Worm (Caenorhabditis elegans) whole organism, young adult: ENCODE results near the gene dis-3.

Experiments used
- B0261.1 ChIP-seq: sonication (generic microtip); optimal IDR thresholded peaks from 2 replicates; lab custom pipeline; 2016; ENCODE audit warnings: mild to moderate bottlenecking, missing genetic modification characterization, moderate library complexity, missing compliant biosample characterization
- B0336.3 ChIP-seq: fragments of 200-800 bp; sonication (Bioruptor generic); IDR thresholded peaks from 2 replicates; pipeline ENCODE4 v1.3.6; 2022; ENCODE audit warnings: missing genetic modification characterization, missing compliant biosample characterization
- C06A6.2 ChIP-seq: fragments of 200-800 bp; sonication (Bioruptor generic); conservative IDR thresholded peaks from 2 replicates; pipeline ENCODE4 v1.3.6; 2022; ENCODE audit warnings: missing genetic modification characterization, missing compliant biosample characterization
- D2030.7 ChIP-seq: fragments of 200-800 bp; sonication (Bioruptor generic); IDR thresholded peaks from 2 replicates; pipeline ENCODE4 v1.3.6; 2022; ENCODE audit warnings: missing genetic modification reagents, missing genetic modification characterization, missing compliant biosample characterization
- F22D6.2 ChIP-seq: sonication (generic microtip); optimal IDR thresholded peaks from 2 replicates; lab custom pipeline; 2016; ENCODE audit warnings: mild to moderate bottlenecking, missing genetic modification characterization, missing compliant biosample characterization
- F37B4.10 ChIP-seq: fragments of 200-800 bp; sonication (Bioruptor generic); IDR thresholded peaks from 2 replicates; pipeline ENCODE4 v1.3.6; 2022; ENCODE audit warnings: missing genetic modification characterization, missing compliant biosample characterization
- F55B11.4 ChIP-seq: sonication (generic microtip); optimal IDR thresholded peaks from 2 replicates; lab custom pipeline; 2016; ENCODE audit warnings: missing compliant biosample characterization, missing genetic modification characterization, borderline replicate concordance; ENCODE audit not compliant: insufficient read depth
- Y56A3A.18 ChIP-seq: fragments of 200-800 bp; sonication (Bioruptor generic); IDR thresholded peaks from 2 replicates; pipeline ENCODE4 v1.3.6; 2022; ENCODE audit warnings: missing genetic modification reagents, missing genetic modification characterization, missing compliant biosample characterization
- Y67H2A.10 ChIP-seq: fragments of 200-800 bp; sonication (Bioruptor generic); conservative IDR thresholded peaks from 2 replicates; pipeline ENCODE4 v1.3.6; 2022; ENCODE audit warnings: missing genetic modification reagents, missing genetic modification characterization, missing compliant biosample characterization
- akir-1 ChIP-seq: fragments of 200-800 bp; sonication (Bioruptor generic); optimal IDR thresholded peaks from 2 replicates; lab custom pipeline; 2018; ENCODE audit warnings: mild to moderate bottlenecking, missing genetic modification characterization, moderate library complexity, missing compliant biosample characterization
- atf-7 ChIP-seq: sonication (generic microtip); optimal IDR thresholded peaks from 2 replicates; lab custom pipeline; 2017; ENCODE audit warnings: mild to moderate bottlenecking, missing genetic modification characterization, missing compliant biosample characterization
- attf-3 ChIP-seq: fragments of 200-800 bp; sonication (Bioruptor generic); conservative IDR thresholded peaks from 2 replicates; pipeline ENCODE4 v1.3.6; 2022; ENCODE audit warnings: missing genetic modification reagents, missing genetic modification characterization, missing compliant biosample characterization
- attf-5 ChIP-seq: fragments of 200-800 bp; sonication (Bioruptor generic); optimal IDR thresholded peaks from 2 replicates; lab custom pipeline; 2018; ENCODE audit warnings: mild to moderate bottlenecking, missing genetic modification characterization, missing compliant biosample characterization
- attf-6 ChIP-seq: fragments of 200-800 bp; sonication (Bioruptor generic); IDR thresholded peaks from 2 replicates; pipeline ENCODE4 v1.3.6; 2022; ENCODE audit warnings: missing genetic modification reagents, missing genetic modification characterization, missing compliant biosample characterization
- ceh-27 ChIP-seq: fragments of 200-800 bp; sonication (Bioruptor generic); optimal IDR thresholded peaks from 2 replicates; lab custom pipeline; 2018; ENCODE audit warnings: mild to moderate bottlenecking, missing genetic modification characterization, moderate library complexity, missing compliant biosample characterization
- ceh-40 ChIP-seq: fragments of 200-800 bp; sonication (Bioruptor generic); IDR thresholded peaks from 2 replicates; pipeline ENCODE4 v1.3.6; 2022; ENCODE audit warnings: missing genetic modification characterization, missing compliant biosample characterization
- die-1 ChIP-seq: sonication (generic microtip); optimal IDR thresholded peaks from 2 replicates; lab custom pipeline; 2016; ENCODE audit warnings: missing genotype, mild to moderate bottlenecking, missing genetic modification characterization, missing compliant biosample characterization
- dpff-1 ChIP-seq: sonication (generic microtip); optimal IDR thresholded peaks from 2 replicates; lab custom pipeline; 2017; ENCODE audit warnings: mild to moderate bottlenecking, missing genetic modification characterization, missing compliant biosample characterization
- egl-18 ChIP-seq: fragments of 200-800 bp; sonication (Bioruptor generic); IDR thresholded peaks from 2 replicates; pipeline ENCODE4 v1.3.6; 2022; ENCODE audit warnings: missing genetic modification reagents, missing genetic modification characterization, missing compliant biosample characterization
- ekl-4 ChIP-seq: fragments of 200-800 bp; sonication (Bioruptor generic); IDR thresholded peaks from 2 replicates; pipeline ENCODE4 v1.3.6; 2022; ENCODE audit warnings: missing genetic modification reagents, missing genetic modification characterization, missing compliant biosample characterization
- gei-17 ChIP-seq: fragments of 200-800 bp; sonication (Bioruptor generic); optimal IDR thresholded peaks from 2 replicates; lab custom pipeline; 2018; ENCODE audit warnings: mild to moderate bottlenecking, missing genetic modification characterization, missing compliant biosample characterization
- hmg-20 ChIP-seq: fragments of 200-800 bp; sonication (Bioruptor generic); IDR thresholded peaks from 2 replicates; pipeline ENCODE4 v1.3.6; 2022; ENCODE audit warnings: missing genetic modification reagents, missing genetic modification characterization, missing compliant biosample characterization
- hrde-1 ChIP-seq: sonication (generic microtip); optimal IDR thresholded peaks from 2 replicates; lab custom pipeline; 2016; ENCODE audit warnings: missing genetic modification characterization, mild to moderate bottlenecking, missing compliant biosample characterization, moderate library complexity, missing genotype, missing genetic modification reagents, borderline replicate concordance
- lir-1 ChIP-seq: fragments of 200-800 bp; sonication (Bioruptor generic); conservative IDR thresholded peaks from 2 replicates; pipeline ENCODE4 v1.3.6; 2022; ENCODE audit warnings: missing genetic modification reagents, missing genetic modification characterization, missing compliant biosample characterization
- lsl-1 ChIP-seq: fragments of 200-800 bp; sonication (Bioruptor generic); optimal IDR thresholded peaks from 2 replicates; lab custom pipeline; 2018; ENCODE audit warnings: mild to moderate bottlenecking, missing genetic modification characterization, moderate library complexity, missing compliant biosample characterization
- lsy-27 ChIP-seq: sonication (generic microtip); optimal IDR thresholded peaks from 2 replicates; lab custom pipeline; 2017; ENCODE audit warnings: missing genetic modification characterization, mild to moderate bottlenecking, missing compliant biosample characterization, antibody characterized with exemption, missing genotype, borderline replicate concordance; ENCODE audit not compliant: insufficient read depth
- madf-6 ChIP-seq: fragments of 200-800 bp; sonication (Bioruptor generic); IDR thresholded peaks from 2 replicates; pipeline ENCODE4 v1.3.6; 2022; ENCODE audit warnings: missing genetic modification reagents, missing genetic modification characterization, missing compliant biosample characterization
- madf-8 ChIP-seq: fragments of 200-800 bp; sonication (Bioruptor generic); conservative IDR thresholded peaks from 2 replicates; pipeline ENCODE4 v1.3.6; 2022; ENCODE audit warnings: missing genetic modification reagents, missing genetic modification characterization, missing compliant biosample characterization
- mcd-1 ChIP-seq: fragments of 200-800 bp; sonication (Bioruptor generic); IDR thresholded peaks from 2 replicates; pipeline ENCODE4 v1.3.6; 2022; ENCODE audit warnings: missing genetic modification reagents, missing genetic modification characterization, missing compliant biosample characterization
- nfya-1 ChIP-seq: sonication (generic microtip); optimal IDR thresholded peaks from 2 replicates; lab custom pipeline; 2017; ENCODE audit warnings: antibody characterized with exemption, missing compliant biosample characterization, missing genetic modification characterization, borderline replicate concordance; ENCODE audit not compliant: insufficient read depth
- nfya-2 ChIP-seq: fragments of 200-800 bp; sonication (Bioruptor generic); IDR thresholded peaks from 2 replicates; pipeline ENCODE4 v1.3.6; 2022; ENCODE audit warnings: missing genetic modification reagents, missing genetic modification characterization, missing compliant biosample characterization
- nhr-80 ChIP-seq: sonication (generic microtip); optimal IDR thresholded peaks from 2 replicates; lab custom pipeline; 2016; ENCODE audit warnings: missing genetic modification characterization, missing compliant biosample characterization
- pha-4 ChIP-seq: fragments of 150-350 bp; sonication (generic microtip); optimal IDR thresholded peaks from 2 replicates; lab custom pipeline; 2014; ENCODE audit warnings: missing biosample characterization, missing genetic modification reagents, missing genetic modification characterization
- snpc-1.1 ChIP-seq: sonication (generic microtip); optimal IDR thresholded peaks from 2 replicates; lab custom pipeline; 2017; ENCODE audit warnings: missing genetic modification characterization, mild to moderate bottlenecking, missing compliant biosample characterization, antibody characterized with exemption, moderate library complexity, missing genotype, missing genetic modification reagents; ENCODE audit not compliant: insufficient read depth
- snpc-3.4 ChIP-seq: sonication (generic microtip); optimal IDR thresholded peaks from 2 replicates; lab custom pipeline; 2017; ENCODE audit warnings: missing genetic modification characterization, mild to moderate bottlenecking, missing compliant biosample characterization, antibody characterized with exemption, moderate library complexity, missing genotype, missing genetic modification reagents
- snpc-4 ChIP-seq, 5 experiments: fragments of 150-350 bp in 1 of 5; sonication (generic microtip) in 4 of 5; optimal IDR thresholded peaks; 2 replicates each; lab custom pipeline; 2014 to 2018; ENCODE audit warnings: missing genetic modification characterization in 5 of 5, missing biosample characterization in 3 of 5, antibody characterized with exemption in 2 of 5, mild to moderate bottlenecking in 2 of 5, missing compliant biosample characterization in 2 of 5, missing genotype in 2 of 5, moderate library complexity in 2 of 5, missing genetic modification reagents in 1 of 5
- unc-130 ChIP-seq: sonication (generic microtip); optimal IDR thresholded peaks from 2 replicates; lab custom pipeline; 2016; ENCODE audit warnings: missing genetic modification reagents, missing genetic modification characterization, missing compliant biosample characterization
- xnd-1 ChIP-seq: sonication (generic microtip); optimal IDR thresholded peaks from 2 replicates; lab custom pipeline; 2016; ENCODE audit warnings: missing genotype, missing genetic modification reagents, missing genetic modification characterization, missing compliant biosample characterization
- zfh-2 ChIP-seq: fragments of 200-800 bp; sonication (Bioruptor generic); conservative IDR thresholded peaks from 2 replicates; pipeline ENCODE4 v1.3.6; 2022; ENCODE audit warnings: missing genetic modification reagents, missing genetic modification characterization, missing compliant biosample characterization
- ztf-3 ChIP-seq: fragments of 200-800 bp; sonication (Bioruptor generic); optimal IDR thresholded peaks from 2 replicates; lab custom pipeline; 2018; ENCODE audit warnings: mild to moderate bottlenecking, missing genetic modification characterization, missing compliant biosample characterization

dis-3 gene

DNA sequence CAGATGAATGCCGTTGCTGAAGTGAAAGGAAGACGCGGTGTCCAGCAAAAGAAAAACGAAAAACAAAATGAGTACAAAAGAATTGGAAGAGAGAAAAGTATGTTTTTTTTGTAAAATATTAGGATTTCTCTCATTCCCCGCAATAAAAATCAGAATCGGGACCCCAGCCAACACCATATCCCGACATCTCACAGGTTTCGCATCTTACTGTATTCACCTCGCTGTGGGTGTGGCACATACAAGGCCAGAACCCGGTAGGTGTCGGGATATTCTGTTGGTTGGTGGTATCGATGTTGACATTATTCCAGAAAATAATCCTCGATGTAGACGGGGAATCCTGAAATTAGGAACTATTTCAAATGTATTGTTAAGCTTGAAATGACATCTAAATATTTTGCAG lies 19.8 kb downstream of the dis-3 start:
- TF ChIP-seq hmg-20 (GFP tag; lab: Robert Waterston, UW) (no peak), attf-6 (GFP tag; lab: Robert Waterston, UW) (no peak), F22D6.2 (tag; lab: Kevin White, UChicago) (no peak), pha-4 (tag; lab: Kevin White, UChicago) (no peak), madf-8 (GFP tag; lab: Robert Waterston, UW) (no peak), die-1 (tag; lab: Kevin White, UChicago) (no peak), mcd-1 (GFP tag; lab: Robert Waterston, UW) (no peak), madf-6 (GFP tag; lab: Robert Waterston, UW) (0 out of 2 replicates have a peak, but pooled peaks have one; percentile 17), xnd-1 (no peak), attf-5 (GFP tag; lab: Kevin White, UChicago) (no peak), nhr-80 (no peak), B0336.3 (GFP tag; lab: Robert Waterston, UW) (no peak), attf-3 (GFP tag; lab: Robert Waterston, UW) (no peak), lsy-27 (no peak), snpc-4 (GFP tag; optimal IDR thresholded peaks at IDR 0.05; lab: Kevin White, UChicago) (peak; percentile 72), snpc-4 (tag; optimal IDR thresholded peaks at IDR 0.05; lab: Kevin White, UChicago) (peak; percentile 53 to 91 (median 68)), dpff-1 (no peak), ztf-3 (GFP tag; lab: Kevin White, UChicago) (no peak), snpc-3.4 (tag; lab: Kevin White, UChicago) (peak; percentile 19), lsl-1 (GFP tag; lab: Kevin White, UChicago) (peak; percentile 17), unc-130 (no peak), atf-7 (tag; lab: Kevin White, UChicago) (no peak), F37B4.10 (GFP tag; lab: Robert Waterston, UW) (no peak), ceh-40 (GFP tag; lab: Robert Waterston, UW) (no peak), hrde-1 (tag; lab: Kevin White, UChicago) (no peak), Y56A3A.18 (GFP tag; lab: Robert Waterston, UW) (no peak), B0261.1 (no peak), ceh-27 (GFP tag; lab: Kevin White, UChicago) (no peak), snpc-1.1 (peak; percentile 85), zfh-2 (GFP tag; lab: Robert Waterston, UW) (no peak), C06A6.2 (GFP tag; lab: Robert Waterston, UW) (no peak), D2030.7 (GFP tag; lab: Robert Waterston, UW) (no peak), egl-18 (GFP tag; lab: Robert Waterston, UW) (no peak), lir-1 (GFP tag; lab: Robert Waterston, UW) (no peak), Y67H2A.10 (GFP tag; lab: Robert Waterston, UW) (no peak), akir-1 (GFP tag; lab: Kevin White, UChicago) (no peak), F55B11.4 (tag; lab: Kevin White, UChicago) (no peak), nfya-2 (no peak), ekl-4 (GFP tag; lab: Robert Waterston, UW) (no peak), nfya-1 (no peak), gei-17 (GFP tag; lab: Kevin White, UChicago) (no peak)
